Worm (Caenorhabditis elegans): ENCODE results near the gene kgb-1.

kgb-1 gene

ce11 chrIV:420686-421085, 10.9 kb upstream of the kgb-1 start:
- TF ChIP-seq xbp-1 (tag; optimal IDR thresholded peaks at IDR 0.05) (no peak), F16B12.6 (tag; optimal IDR thresholded peaks at IDR 0.05) (no peak), pqm-1 (tag; optimal IDR thresholded peaks at IDR 0.05) (no peak), lin-39 (tag; optimal IDR thresholded peaks at IDR 0.05) (no peak), aly-2 (tag; optimal IDR thresholded peaks at IDR 0.05) (no peak), efl-1 (optimal IDR thresholded peaks at IDR 0.05) (no peak), efl-1 (GFP tag; optimal IDR thresholded peaks at IDR 0.05 in 1 of 2) (peak in 1 of 2 experiments; percentile 86), fos-1 (tag; optimal IDR thresholded peaks at IDR 0.05) (no peak)

ce11 chrIV:419674-420073, 9.8 kb upstream of the kgb-1 start, which contains the start of gene eri-1:
Gene eri-1, minus strand, starts transcription at chrIV:419958.
- TF ChIP-seq blmp-1 (tag; optimal IDR thresholded peaks at IDR 0.05) = no peak
- TF ChIP-seq C34B4.2 (tag; optimal IDR thresholded peaks at IDR 0.05) = no peak
- no peak for TF ChIP-seq hlh-4 (tag; optimal IDR thresholded peaks at IDR 0.05)
- no peak for TF ChIP-seq hlh-17 (GFP tag; optimal IDR thresholded peaks at IDR 0.05; ENCODE audit: borderline replicate concordance)
- no peak for TF ChIP-seq nhr-47 (tag; optimal IDR thresholded peaks at IDR 0.05)
- no peak for TF ChIP-seq efl-1 (optimal IDR thresholded peaks at IDR 0.05)
- no peak for TF ChIP-seq efl-1 (GFP tag; optimal IDR thresholded peaks at IDR 0.05 in 1 of 2)
- no peak for TF ChIP-seq vab-15 (tag; optimal IDR thresholded peaks at IDR 0.05)
- TF ChIP-seq irx-1 (tag; optimal IDR thresholded peaks at IDR 0.05) = no peak
- no peak for TF ChIP-seq zip-4 (GFP tag; optimal IDR thresholded peaks at IDR 0.05)
- no peak for TF ChIP-seq tbx-2 (tag; optimal IDR thresholded peaks at IDR 0.05)
- no peak for TF ChIP-seq nhr-76 (tag; optimal IDR thresholded peaks at IDR 0.05)
- no peak for TF ChIP-seq unc-130 (tag; optimal IDR thresholded peaks at IDR 0.05)
- no peak for TF ChIP-seq snu-23 (GFP tag; optimal IDR thresholded peaks at IDR 0.05)
- TF ChIP-seq lir-3 (tag; optimal IDR thresholded peaks at IDR 0.05; ENCODE audit: poor library complexity) = no peak

ce11 chrIV:410420-410891, 621 bp upstream of the kgb-1 start, which contains the start of gene T07A9.12:
Gene T07A9.12, plus strand, starts transcription at chrIV:410867.
- TF ChIP-seq hpl-2 (GFP tag; optimal IDR thresholded peaks at IDR 0.05) = no peak
- no peak for TF ChIP-seq lin-39 (tag; optimal IDR thresholded peaks at IDR 0.05)
- peak; percentile 82 for TF ChIP-seq rnt-1 (tag; optimal IDR thresholded peaks at IDR 0.05)
- no peak for TF ChIP-seq pag-3 (tag; optimal IDR thresholded peaks at IDR 0.05; ENCODE audit: borderline replicate concordance, insufficient read depth)
- TF ChIP-seq C34B4.2 (tag; optimal IDR thresholded peaks at IDR 0.05) = no peak
- peak; percentile 66 for TF ChIP-seq elt-2 (tag; optimal IDR thresholded peaks at IDR 0.05)
- TF ChIP-seq nhr-71 (tag; optimal IDR thresholded peaks at IDR 0.05) = peak; percentile 90
- peak; percentile 81 for TF ChIP-seq pax-3 (tag; optimal IDR thresholded peaks at IDR 0.05)
- TF ChIP-seq lin-35 (GFP tag; optimal IDR thresholded peaks at IDR 0.05) = peak; percentile 74 to 76
- TF ChIP-seq skn-1 (tag; optimal IDR thresholded peaks at IDR 0.05) = peak; percentile 44
- peak in 1 of 2 experiments; percentile 50 for TF ChIP-seq egl-27 (tag; optimal IDR thresholded peaks at IDR 0.05)
- TF ChIP-seq unc-130 (tag; optimal IDR thresholded peaks at IDR 0.05) = peak; percentile 77
- peak; percentile 81 for TF ChIP-seq nhr-20 (tag; optimal IDR thresholded peaks at IDR 0.05)
- peak in 1 of 2 experiments; percentile 50 for TF ChIP-seq mdl-1 (tag; optimal IDR thresholded peaks at IDR 0.05)
- TF ChIP-seq nhr-47 (tag; optimal IDR thresholded peaks at IDR 0.05) = peak; percentile 81
- TF ChIP-seq nhr-11 (tag; optimal IDR thresholded peaks at IDR 0.05) = no peak
- peak; percentile 42 for TF ChIP-seq nhr-237 (tag; optimal IDR thresholded peaks at IDR 0.05)
- TF ChIP-seq aly-2 (tag; optimal IDR thresholded peaks at IDR 0.05) = peak; percentile 36
- peak; percentile 86 for TF ChIP-seq mep-1 (tag; optimal IDR thresholded peaks at IDR 0.05)
- no peak for TF ChIP-seq tlp-1 (tag; optimal IDR thresholded peaks at IDR 0.05)
- peak; percentile 35 for TF ChIP-seq irx-1 (tag; optimal IDR thresholded peaks at IDR 0.05)
- peak; percentile 23 for TF ChIP-seq mef-2 (tag; optimal IDR thresholded peaks at IDR 0.05)
- no peak for TF ChIP-seq ztf-4 (tag; optimal IDR thresholded peaks at IDR 0.05)
- no peak for TF ChIP-seq mab-9 (GFP tag; IDR thresholded peaks at IDR 0.05)
- no peak for TF ChIP-seq ets-5 (GFP tag; IDR thresholded peaks at IDR 0.05)
- TF ChIP-seq pqm-1 (tag; optimal IDR thresholded peaks at IDR 0.05) = peak; percentile 0
- TF ChIP-seq efl-3 (GFP tag; optimal IDR thresholded peaks at IDR 0.05) = no peak
- TF ChIP-seq C04F5.9 (tag; optimal IDR thresholded peaks at IDR 0.05) = peak; percentile 51
- TF ChIP-seq unc-30 (tag; optimal IDR thresholded peaks at IDR 0.05) = no peak
- TF ChIP-seq nhr-90 (tag; optimal IDR thresholded peaks at IDR 0.05; ENCODE audit: poor library complexity) = peak; percentile 77
- no peak for TF ChIP-seq hlh-4 (tag; optimal IDR thresholded peaks at IDR 0.05)
- no peak for TF ChIP-seq ceh-63 (GFP tag; optimal IDR thresholded peaks at IDR 0.05)
- TF ChIP-seq lin-14 (GFP tag; optimal IDR thresholded peaks at IDR 0.05) = no peak
- peak; percentile 76 to 84 for TF ChIP-seq efl-1 (optimal IDR thresholded peaks at IDR 0.05)
- peak; percentile 41 to 92 for TF ChIP-seq efl-1 (GFP tag; optimal IDR thresholded peaks at IDR 0.05 in 1 of 2)
- no peak for TF ChIP-seq aha-1 (tag; optimal IDR thresholded peaks at IDR 0.05)
- no peak for TF ChIP-seq fkh-4 (tag; optimal IDR thresholded peaks at IDR 0.05; ENCODE audit: borderline replicate concordance)
